Fruit fly (Drosophila melanogaster) whole organism, embryonic: ENCODE data around the gene Ten-m.

Source experiments
- Blimp-1 ChIP-seq: fragments of 200-800 bp; sonication (Bioruptor generic); optimal IDR thresholded peaks from 3 replicates; lab custom pipeline; 2018; ENCODE audit warnings: missing biosample characterization, missing genetic modification characterization, mild to moderate bottlenecking, moderate library complexity, missing genetic modification reagents
- BtbVII ChIP-seq: fragments of 200-800 bp; sonication (Bioruptor generic); optimal IDR thresholded peaks from 3 replicates; lab custom pipeline; 2017; ENCODE audit warnings: missing biosample characterization, mild to moderate bottlenecking, missing genetic modification characterization
- CG10274 ChIP-seq: fragments of 200-800 bp; sonication (Bioruptor generic); optimal IDR thresholded peaks from 3 replicates; lab custom pipeline; 2017; ENCODE audit warnings: missing biosample characterization, mild to moderate bottlenecking, missing genetic modification characterization
- CG10366 ChIP-seq: fragments of 200-800 bp; sonication (Bioruptor generic); IDR thresholded peaks from 2 replicates; pipeline ENCODE4 v1.3.6; 2022; ENCODE audit warnings: missing biosample characterization, missing genetic modification characterization
- CG10979 ChIP-seq: fragments of 200-800 bp; sonication (Bioruptor generic); optimal IDR thresholded peaks from 2 replicates; lab custom pipeline; 2018; ENCODE audit warnings: missing biosample characterization, mild to moderate bottlenecking, missing genetic modification characterization, moderate library complexity
- CG13424 ChIP-seq: fragments of 200-800 bp; sonication (Bioruptor generic); optimal IDR thresholded peaks from 2 replicates; lab custom pipeline; 2019; ENCODE audit warnings: missing biosample characterization, mild to moderate bottlenecking, missing genetic modification characterization, moderate library complexity
- CG15696 ChIP-seq: fragments of 200-800 bp; sonication (Bioruptor generic); optimal IDR thresholded peaks from 2 replicates; lab custom pipeline; 2019; ENCODE audit warnings: missing biosample characterization, mild to moderate bottlenecking, missing genetic modification characterization, moderate library complexity
- CG18764 ChIP-seq: fragments of 200-800 bp; sonication (Bioruptor generic); optimal IDR thresholded peaks from 3 replicates; lab custom pipeline; 2016; ENCODE audit warnings: missing biosample characterization, missing genetic modification characterization
- CG30403 ChIP-seq: fragments of 200-800 bp; sonication (Bioruptor generic); optimal IDR thresholded peaks from 3 replicates; lab custom pipeline; 2016; ENCODE audit warnings: missing biosample characterization, missing genetic modification characterization
- CG32532 ChIP-seq: fragments of 200-800 bp; sonication (Bioruptor generic); IDR thresholded peaks from 2 replicates; pipeline ENCODE4 v1.3.6; 2022; ENCODE audit warnings: missing biosample characterization, missing genetic modification characterization
- CG43689 ChIP-seq: fragments of 200-800 bp; sonication (Bioruptor generic); IDR thresholded peaks from 2 replicates; pipeline ENCODE4 v1.3.6; 2022; ENCODE audit warnings: missing biosample characterization, missing genetic modification characterization
- CG4404 ChIP-seq: fragments of 200-800 bp; sonication (Bioruptor generic); IDR thresholded peaks from 2 replicates; pipeline ENCODE4 v1.3.6; 2022; ENCODE audit warnings: missing biosample characterization, missing genetic modification characterization
- D ChIP-seq, 2 experiments: fragments of 200-800 bp in 1 of 2; fragments of >200 bp in 1 of 2; sonication (Bioruptor generic) in 1 of 2; optimal IDR thresholded peaks; 2 replicates in 1 of 2; 3 replicates in 1 of 2; lab custom pipeline; 2017; ENCODE audit warnings: mild to moderate bottlenecking in 1 of 2, missing biosample characterization in 1 of 2, missing genetic modification characterization in 1 of 2, missing genetic modification reagents in 1 of 2
- Dad ChIP-seq: fragments of 200-800 bp; sonication (Bioruptor generic); optimal IDR thresholded peaks from 3 replicates; lab custom pipeline; 2016; ENCODE audit warnings: missing biosample characterization, missing genetic modification characterization
- Gsc ChIP-seq: fragments of 200-800 bp; sonication (Bioruptor generic); IDR thresholded peaks from 2 replicates; pipeline ENCODE4 v1.3.6; 2022; ENCODE audit warnings: missing biosample characterization, missing genetic modification characterization
- Hr78 ChIP-seq, 2 experiments: fragments of 200-800 bp in 1 of 2; fragments of >200 bp in 1 of 2; sonication (Bioruptor generic) in 1 of 2; optimal IDR thresholded peaks; 2 replicates each; lab custom pipeline; 2017 to 2019; ENCODE audit warnings: missing biosample characterization in 2 of 2, missing genetic modification characterization in 2 of 2, mild to moderate bottlenecking in 1 of 2, moderate library complexity in 1 of 2
- Mrtf ChIP-seq: fragments of 200-800 bp; sonication (Bioruptor generic); IDR thresholded peaks from 3 replicates; pipeline ENCODE4 v1.3.6; 2022; ENCODE audit warnings: missing biosample characterization, missing genetic modification characterization
- NfI ChIP-seq: fragments of 200-800 bp; sonication (Bioruptor generic); optimal IDR thresholded peaks from 3 replicates; lab custom pipeline; 2018; ENCODE audit warnings: missing biosample characterization, mild to moderate bottlenecking, missing genetic modification characterization, moderate library complexity
- Sry-δ ChIP-seq: fragments of 200-800 bp; sonication (Bioruptor generic); optimal IDR thresholded peaks from 2 replicates; lab custom pipeline; 2016; ENCODE audit warnings: missing biosample characterization, missing genetic modification characterization
- Taf1 ChIP-seq: fragments of 200-800 bp; sonication (Bioruptor generic); IDR thresholded peaks from 2 replicates; pipeline ENCODE4 v1.3.6; 2022; ENCODE audit warnings: missing biosample characterization, missing genetic modification characterization
- bowl ChIP-seq: fragments of 200-800 bp; sonication (Bioruptor generic); IDR thresholded peaks from 2 replicates; pipeline ENCODE4 v1.3.6; 2022; ENCODE audit warnings: missing biosample characterization, missing genetic modification characterization
- caup ChIP-seq: fragments of 200-800 bp; sonication (Bioruptor generic); optimal IDR thresholded peaks from 3 replicates; lab custom pipeline; 2017; ENCODE audit warnings: missing biosample characterization, mild to moderate bottlenecking, missing genetic modification characterization, moderate library complexity; ENCODE audit not compliant: severe bottlenecking
- eve ChIP-seq, 2 experiments: fragments of >200 bp; optimal IDR thresholded peaks; 2 replicates each; lab custom pipeline; 2017; ENCODE audit warnings: missing biosample characterization in 2 of 2, missing genetic modification characterization in 2 of 2
- gcm ChIP-seq: fragments of 200-800 bp; sonication (Bioruptor generic); optimal IDR thresholded peaks from 2 replicates; lab custom pipeline; 2019; ENCODE audit warnings: missing biosample characterization, mild to moderate bottlenecking, missing genetic modification characterization, moderate library complexity
- grn ChIP-seq: fragments of 200-800 bp; sonication (Bioruptor generic); optimal IDR thresholded peaks from 3 replicates; lab custom pipeline; 2017; ENCODE audit warnings: missing biosample characterization, missing genetic modification characterization
- kay ChIP-seq: fragments of 200-800 bp; sonication (Bioruptor generic); optimal IDR thresholded peaks from 2 replicates; lab custom pipeline; 2016; ENCODE audit warnings: missing biosample characterization, missing genetic modification characterization
- klu ChIP-seq: fragments of 200-800 bp; sonication (Bioruptor generic); IDR thresholded peaks from 2 replicates; pipeline ENCODE4 v1.3.6; 2022; ENCODE audit warnings: missing biosample characterization, missing genetic modification characterization
- kni ChIP-seq: fragments of 200-800 bp; sonication (Bioruptor generic); optimal IDR thresholded peaks from 3 replicates; lab custom pipeline; 2017; ENCODE audit warnings: mild to moderate bottlenecking, missing biosample characterization, missing genetic modification reagents, missing genetic modification characterization
- phol ChIP-seq: fragments of 200-800 bp; sonication (Bioruptor generic); optimal IDR thresholded peaks from 3 replicates; lab custom pipeline; 2018; ENCODE audit warnings: missing biosample characterization, mild to moderate bottlenecking, missing genetic modification characterization, moderate library complexity
- pzg ChIP-seq: fragments of 200-800 bp; sonication (Bioruptor generic); optimal IDR thresholded peaks from 3 replicates; lab custom pipeline; 2018; ENCODE audit warnings: missing biosample characterization, mild to moderate bottlenecking, missing genetic modification characterization, moderate library complexity
- sens ChIP-seq: fragments of 200-800 bp; sonication (Bioruptor generic); peaks from one replicate; lab custom pipeline; 2016; ENCODE audit warnings: missing biosample characterization, missing genetic modification characterization
- sens-2 ChIP-seq: fragments of 200-800 bp; sonication (Bioruptor generic); IDR thresholded peaks from 2 replicates; pipeline ENCODE4 v1.3.6; 2022; ENCODE audit warnings: missing biosample characterization, missing genetic modification characterization
- shn ChIP-seq: fragments of 200-800 bp; sonication (Bioruptor generic); optimal IDR thresholded peaks from 3 replicates; lab custom pipeline; 2016; ENCODE audit warnings: missing biosample characterization, missing genetic modification characterization
- tll ChIP-seq, 2 experiments: fragments of 200-800 bp in 1 of 2; fragments of >200 bp in 1 of 2; sonication (Bioruptor generic) in 1 of 2; optimal IDR thresholded peaks; 2 replicates each; lab custom pipeline; 2017 to 2019; ENCODE audit warnings: missing biosample characterization in 2 of 2, missing genetic modification characterization in 2 of 2, mild to moderate bottlenecking in 1 of 2, moderate library complexity in 1 of 2
- ttk ChIP-seq: fragments of 200-800 bp; sonication (Bioruptor generic); IDR thresholded peaks from 2 replicates; pipeline ENCODE4 v2.1.2; 2022; ENCODE audit warnings: missing biosample characterization, missing genetic modification characterization
- wor ChIP-seq: fragments of 200-800 bp; sonication (Bioruptor generic); IDR thresholded peaks from 2 replicates; pipeline ENCODE4 v1.3.6; 2022; ENCODE audit warnings: missing biosample characterization, missing genetic modification characterization
- zen2 ChIP-seq: fragments of 200-800 bp; sonication (Bioruptor generic); IDR thresholded peaks from 3 replicates; pipeline ENCODE4 v1.3.6; 2022; ENCODE audit warnings: missing biosample characterization, missing genetic modification characterization; ENCODE audit not compliant: partially characterized antibody

The Ten-m gene

dm6 chr3L:22369467-22370018 is 38.1 kb downstream of the Ten-m start:
- TF ChIP-seq phol, result peak; percentile 56
- TF ChIP-seq wor (GFP tag; lab: Robert Waterston, UW), result no peak
- no peak for TF ChIP-seq Sry-δ (GFP tag; lab: Kevin White, UChicago)
- TF ChIP-seq caup (GFP tag; lab: Kevin White, UChicago), result no peak
- no peak for TF ChIP-seq shn (GFP tag; lab: Kevin White, UChicago)
- TF ChIP-seq CG4404 (GFP tag; lab: Robert Waterston, UW), result no peak
- TF ChIP-seq Mrtf (GFP tag; lab: Robert Waterston, UW), result 0 out of 3 replicates have a peak, but pooled peaks have one; percentile 18

DNA sequence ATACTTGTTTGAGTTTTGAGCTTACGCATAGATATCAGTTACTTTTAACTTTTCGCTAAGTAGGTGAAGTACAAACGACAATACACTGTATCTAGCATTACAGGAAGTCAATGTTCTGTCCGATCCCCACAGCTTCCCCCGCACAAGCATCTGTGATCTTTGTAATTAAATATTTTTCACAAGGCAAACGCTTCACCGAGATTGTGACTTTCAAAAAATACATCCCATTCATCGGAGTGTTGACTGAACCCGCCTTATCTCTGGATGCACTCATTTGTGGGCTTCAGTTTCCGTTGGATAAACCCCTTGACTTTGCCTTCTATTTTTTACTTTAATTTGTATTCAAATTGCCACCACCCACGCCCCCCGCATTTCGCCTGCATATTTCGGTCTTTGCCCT is 40.7 kb downstream of the Ten-m start:
- no peak for TF ChIP-seq CG10979
- TF ChIP-seq Gsc (GFP tag; lab: Robert Waterston, UW), result no peak
- TF ChIP-seq zen2 (GFP tag; lab: Robert Waterston, UW), result no peak
- TF ChIP-seq gcm, result peak; percentile 46
- TF ChIP-seq, all 482 proteins: peak for 1

DNA sequence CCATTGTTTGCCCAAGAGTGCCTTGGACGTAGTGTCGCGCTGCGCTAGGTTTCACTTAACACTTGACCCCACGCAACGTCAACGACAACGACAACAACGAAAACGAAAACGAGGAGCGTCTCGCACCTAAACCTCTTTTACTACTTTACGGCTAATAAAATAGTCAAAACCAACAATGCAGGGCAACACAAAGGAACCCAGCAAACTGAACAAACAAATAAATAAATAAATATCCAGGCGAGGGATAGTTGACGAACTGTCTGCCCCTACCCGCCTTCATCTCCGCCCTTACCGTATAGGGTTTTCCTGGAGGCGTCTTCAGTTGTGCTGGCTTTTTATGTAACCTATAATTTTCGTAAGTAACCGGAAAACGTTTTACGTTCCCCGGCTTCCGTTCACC is 43.3 kb downstream of the Ten-m start:
- TF ChIP-seq CG10274 (GFP tag; lab: Kevin White, UChicago), result no peak
- peak; percentile 4 for TF ChIP-seq kni (GFP tag; lab: Kevin White, UChicago)
- TF ChIP-seq BtbVII, result no peak
- TF ChIP-seq Taf1 (GFP tag; lab: Robert Waterston, UW), result no peak
- TF ChIP-seq ttk (GFP tag; lab: Robert Waterston, UW), result no peak
- TF ChIP-seq CG43689 (GFP tag; lab: Robert Waterston, UW), result no peak
- no peak for TF ChIP-seq CG18764 (GFP tag; lab: Kevin White, UChicago)
- TF ChIP-seq pzg, result no peak
- peak in 1 of 2 experiments; percentile 71 for TF ChIP-seq tll (GFP tag; optimal IDR thresholded peaks at IDR 0.05; lab: Kevin White, UChicago)
- no peak for TF ChIP-seq Dad (GFP tag; lab: Kevin White, UChicago)
- no peak for TF ChIP-seq eve (GFP tag; optimal IDR thresholded peaks at IDR 0.05; lab: Kevin White, UChicago)
- TF ChIP-seq CG30403 (GFP tag; lab: Kevin White, UChicago), result no peak
- TF ChIP-seq NfI (GFP tag; lab: Kevin White, UChicago), result no peak
- TF ChIP-seq sens-2 (GFP tag; lab: Robert Waterston, UW), result no peak
- TF ChIP-seq shn (GFP tag; lab: Kevin White, UChicago), result no peak
- TF ChIP-seq Hr78 (GFP tag; optimal IDR thresholded peaks at IDR 0.05; lab: Kevin White, UChicago), result peak in 1 of 2 experiments; percentile 15
- no peak for TF ChIP-seq CG13424 (tag; lab: Kevin White, UChicago)
- TF ChIP-seq Blimp-1 (GFP tag; lab: Kevin White, UChicago), result peak; percentile 3
- TF ChIP-seq CG32532, result no peak
- no peak for TF ChIP-seq bowl (GFP tag; lab: Robert Waterston, UW)
- peak; percentile 10 for TF ChIP-seq CG15696
- no peak for TF ChIP-seq kay (GFP tag; lab: Kevin White, UChicago)
- no peak for TF ChIP-seq grn
- no peak for TF ChIP-seq D (optimal IDR thresholded peaks at IDR 0.05; lab: Kevin White, UChicago)
- TF ChIP-seq D (GFP tag; optimal IDR thresholded peaks at IDR 0.05; lab: Kevin White, UChicago), result no peak
- no peak for TF ChIP-seq klu (GFP tag; lab: Robert Waterston, UW)
- no peak for TF ChIP-seq CG10366 (GFP tag; lab: Robert Waterston, UW)
- peak; percentile 80 for TF ChIP-seq sens
